In genomic region chr3R:15196134-15197034, dm6 we compare ENCODE assay signal across 1 fruit fly cellular context.
TF ChIP-seq lines count a peak whose summit lies in the region.

Gene Kpc1, minus strand, starts transcription at chr3R:15196210.
Gene CG42542, plus strand, starts transcription at chr3R:15196598.

TF ChIP-seq in whole organism, embryonic, 481 proteins besides CTCF, POLR2A, EP300 and RAD21 (continued from another document and continues in another):
- TF ChIP-seq row (GFP tag; IDR thresholded peaks at IDR 0.05; lab: Robert Waterston, UW) (peak; percentile 92), NFAT (GFP tag; IDR thresholded peaks at IDR 0.05; lab: Robert Waterston, UW) (peak; percentile 87), CG14860 (GFP tag; IDR thresholded peaks at IDR 0.05; lab: Robert Waterston, UW; ENCODE audit: partially characterized antibody) (peak; percentile 88), CG8944 (GFP tag; optimal IDR thresholded peaks at IDR 0.05; lab: Kevin White, UChicago) (peak; percentile 59), ap (GFP tag; IDR thresholded peaks at IDR 0.05; lab: Robert Waterston, UW) (no peak), so (GFP tag; IDR thresholded peaks at IDR 0.05; lab: Robert Waterston, UW) (peak; percentile 56; the same call in 1 of the 3 replicates), crol (GFP tag; IDR thresholded peaks at IDR 0.05; lab: Robert Waterston, UW) (no peak), CG9797 (GFP tag; optimal IDR thresholded peaks at IDR 0.05; lab: Kevin White, UChicago) (peak; percentile 36), CG9215 (GFP tag; IDR thresholded peaks at IDR 0.05; lab: Robert Waterston, UW) (peak; percentile 65), sens-2 (GFP tag; IDR thresholded peaks at IDR 0.05; lab: Robert Waterston, UW) (no peak; the same call in 1 of the 2 replicates), psq (GFP tag; optimal IDR thresholded peaks at IDR 0.05; lab: Kevin White, UChicago) (peak; percentile 50), Hey (tag; optimal IDR thresholded peaks at IDR 0.05; lab: Kevin White, UChicago) (no peak), peb (GFP tag; IDR thresholded peaks at IDR 0.05; lab: Robert Waterston, UW) (no peak), Gug (GFP tag; IDR thresholded peaks at IDR 0.05; lab: Robert Waterston, UW) (peak; percentile 62; the same call in 3 of the 4 replicates), CG1647 (GFP tag; optimal IDR thresholded peaks at IDR 0.05; lab: Kevin White, UChicago) (peak; percentile 84), Dref (GFP tag; IDR thresholded peaks at IDR 0.05; lab: Robert Waterston, UW) (peak; percentile 46), Trl (optimal IDR thresholded peaks at IDR 0.05; lab: Kevin White, UChicago) (no peak), Trl (GFP tag; optimal IDR thresholded peaks at IDR 0.05; lab: Kevin White, UChicago) (peak; percentile 77), zen (tag; optimal IDR thresholded peaks at IDR 0.05; lab: Kevin White, UChicago) (peak; percentile 26), Hmr (GFP tag; optimal IDR thresholded peaks at IDR 0.05; lab: Kevin White, UChicago) (peak; percentile 82), CG2202 (tag; optimal IDR thresholded peaks at IDR 0.05; lab: Kevin White, UChicago) (peak; percentile 26), tna (GFP tag; IDR thresholded peaks at IDR 0.05; lab: Robert Waterston, UW; ENCODE audit: partially characterized antibody) (peak; percentile 82), Oli (tag; optimal IDR thresholded peaks at IDR 0.05; lab: Kevin White, UChicago) (peak; percentile 67), Camta (GFP tag; optimal IDR thresholded peaks at IDR 0.05; lab: Kevin White, UChicago) (no peak), Med (GFP tag; lab: Kevin White, UChicago) (peak; percentile 95), NC2β (GFP tag; optimal IDR thresholded peaks at IDR 0.05; lab: Kevin White, UChicago) (peak; percentile 41), CG4404 (GFP tag; IDR thresholded peaks at IDR 0.05; lab: Robert Waterston, UW) (peak; percentile 75; the same call in 1 of the 2 replicates), Tbp (GFP tag; optimal IDR thresholded peaks at IDR 0.05; lab: Kevin White, UChicago) (no peak), TFAM (GFP tag; optimal IDR thresholded peaks at IDR 0.05; lab: Kevin White, UChicago) (no peak), h (optimal IDR thresholded peaks at IDR 0.05; lab: Kevin White, UChicago) (no peak), CG17802 (tag; optimal IDR thresholded peaks at IDR 0.05; lab: Kevin White, UChicago) (peak; percentile 35), Sin3A (optimal IDR thresholded peaks at IDR 0.05; lab: Kevin White, UChicago) (peak; percentile 89), CG17612 (GFP tag; IDR thresholded peaks at IDR 0.05; lab: Robert Waterston, UW) (no peak), hkb (optimal IDR thresholded peaks at IDR 0.05; lab: Kevin White, UChicago) (peak; percentile 35), hkb (GFP tag; IDR thresholded peaks at IDR 0.05; lab: Robert Waterston, UW) (0 out of 2 replicates have a peak, but pooled peaks have one; percentile 20), CG15269 (tag; optimal IDR thresholded peaks at IDR 0.05; lab: Kevin White, UChicago) (peak; percentile 55), fd102C (GFP tag; optimal IDR thresholded peaks at IDR 0.05; lab: Kevin White, UChicago) (no peak), z (GFP tag; IDR thresholded peaks at IDR 0.05; lab: Robert Waterston, UW) (no peak), Taf1 (GFP tag; IDR thresholded peaks at IDR 0.05; lab: Robert Waterston, UW) (0 out of 2 replicates have a peak, but pooled peaks have one; percentile 24), CG4820 (GFP tag; optimal IDR thresholded peaks at IDR 0.05; lab: Kevin White, UChicago) (peak; percentile 60), HLHmδ (GFP tag; optimal IDR thresholded peaks at IDR 0.05; lab: Kevin White, UChicago) (peak; percentile 63), gfzf (GFP tag; optimal IDR thresholded peaks at IDR 0.05; lab: Kevin White, UChicago) (peak; percentile 23), Pdp1 (GFP tag; optimal IDR thresholded peaks at IDR 0.05; lab: Kevin White, UChicago) (peak; percentile 76 to 83), CG2120 (GFP tag; optimal IDR thresholded peaks at IDR 0.05; lab: Kevin White, UChicago) (peak; percentile 91), CG16815 (GFP tag; optimal IDR thresholded peaks at IDR 0.05; lab: Kevin White, UChicago) (peak; percentile 77), Elba2 (GFP tag; optimal IDR thresholded peaks at IDR 0.05; lab: Kevin White, UChicago) (no peak), insv (GFP tag; optimal IDR thresholded peaks at IDR 0.05; lab: Kevin White, UChicago) (peak in 1 of 2 experiments; percentile 29), corto (GFP tag; optimal IDR thresholded peaks at IDR 0.05; lab: Kevin White, UChicago) (peak; percentile 35), CG6175 (GFP tag; IDR thresholded peaks at IDR 0.05; lab: Robert Waterston, UW) (peak; percentile 63; the same call in 1 of the 3 replicates), CoRest (tag; optimal IDR thresholded peaks at IDR 0.05; lab: Kevin White, UChicago) (peak; percentile 81), Awh (GFP tag; IDR thresholded peaks at IDR 0.05; lab: Robert Waterston, UW) (no peak; the same call in 1 of the 2 replicates), vvl (GFP tag; IDR thresholded peaks at IDR 0.05; lab: Robert Waterston, UW) (peak; percentile 71), Atf6 (GFP tag; IDR thresholded peaks at IDR 0.05; lab: Robert Waterston, UW) (peak; percentile 17; the same call in 1 of the 2 replicates), unc-4 (GFP tag; IDR thresholded peaks at IDR 0.05; lab: Robert Waterston, UW; ENCODE audit: partially characterized antibody) (peak; percentile 92), CG13775 (GFP tag; optimal IDR thresholded peaks at IDR 0.05; lab: Kevin White, UChicago) (peak; percentile 81), oc (tag; optimal IDR thresholded peaks at IDR 0.05; lab: Kevin White, UChicago) (no peak), Jarid2 (GFP tag; optimal IDR thresholded peaks at IDR 0.05; lab: Kevin White, UChicago) (no peak), CG4360 (GFP tag; IDR thresholded peaks at IDR 0.05; lab: Robert Waterston, UW) (0 out of 2 replicates have a peak, but pooled peaks have one; percentile 16), Ssrp (tag; optimal IDR thresholded peaks at IDR 0.05; lab: Kevin White, UChicago) (peak; percentile 62), CG12071 (GFP tag; optimal IDR thresholded peaks at IDR 0.05; lab: Kevin White, UChicago) (no peak), sna (GFP tag; IDR thresholded peaks at IDR 0.05; lab: Robert Waterston, UW; ENCODE audit: partially characterized antibody) (peak; percentile 96), CG9437 (GFP tag; optimal IDR thresholded peaks at IDR 0.05; lab: Kevin White, UChicago) (peak; percentile 91), CG3281 (GFP tag; optimal IDR thresholded peaks at IDR 0.05; lab: Kevin White, UChicago) (peak; percentile 10), CG4424 (GFP tag; optimal IDR thresholded peaks at IDR 0.05; lab: Kevin White, UChicago) (peak; percentile 59), zf30C (GFP tag; optimal IDR thresholded peaks at IDR 0.05; lab: Kevin White, UChicago) (no peak), Abd-B (GFP tag; optimal IDR thresholded peaks at IDR 0.05; lab: Kevin White, UChicago) (no peak), fd64A (GFP tag; optimal IDR thresholded peaks at IDR 0.05; lab: Kevin White, UChicago) (no peak), CG11504 (tag; optimal IDR thresholded peaks at IDR 0.05; lab: Kevin White, UChicago) (no peak), Ets97D (GFP tag; optimal IDR thresholded peaks at IDR 0.05; lab: Kevin White, UChicago) (peak; percentile 63), gro (GFP tag; optimal IDR thresholded peaks at IDR 0.05; lab: Kevin White, UChicago) (peak; percentile 86), sima (GFP tag; optimal IDR thresholded peaks at IDR 0.05; lab: Kevin White, UChicago) (no peak), CG3163 (GFP tag; optimal IDR thresholded peaks at IDR 0.05; lab: Kevin White, UChicago) (peak; percentile 54), CG5245 (GFP tag; optimal IDR thresholded peaks at IDR 0.05; lab: Kevin White, UChicago) (peak; percentile 50), CG32772 (GFP tag; IDR thresholded peaks at IDR 0.05; lab: Robert Waterston, UW) (peak; percentile 63), tgo (GFP tag; IDR thresholded peaks at IDR 0.05; lab: Robert Waterston, UW) (peak; percentile 55; the same call in 2 of the 3 replicates), cas (GFP tag; IDR thresholded peaks at IDR 0.05; lab: Robert Waterston, UW) (peak; percentile 16; the same call in 1 of the 2 replicates), CG9609 (GFP tag; optimal IDR thresholded peaks at IDR 0.05; lab: Kevin White, UChicago) (peak; percentile 42), CG12155 (GFP tag; optimal IDR thresholded peaks at IDR 0.05; lab: Kevin White, UChicago) (peak; percentile 74), ranshi (GFP tag; IDR thresholded peaks at IDR 0.05; lab: Robert Waterston, UW) (no peak), jigr1 (GFP tag; IDR thresholded peaks at IDR 0.05; lab: Robert Waterston, UW) (peak; percentile 52; the same call in 1 of the 3 replicates), CG13123 (GFP tag; optimal IDR thresholded peaks at IDR 0.05; lab: Kevin White, UChicago) (peak; percentile 17), MBD-R2 (GFP tag; IDR thresholded peaks at IDR 0.05; lab: Robert Waterston, UW) (peak; percentile 83), CG31441 (GFP tag; IDR thresholded peaks at IDR 0.05; lab: Robert Waterston, UW) (peak; percentile 78), HLH4C (GFP tag; IDR thresholded peaks at IDR 0.05; lab: Robert Waterston, UW; ENCODE audit: partially characterized antibody) (peak; percentile 86), Mrtf (GFP tag; IDR thresholded peaks at IDR 0.05; lab: Robert Waterston, UW) (no peak), CG11723 (GFP tag; optimal IDR thresholded peaks at IDR 0.05; lab: Kevin White, UChicago) (peak; percentile 56), ci (GFP tag; IDR thresholded peaks at IDR 0.05; lab: Robert Waterston, UW) (peak; percentile 74), wek (GFP tag; optimal IDR thresholded peaks at IDR 0.05; lab: Kevin White, UChicago) (no peak), Hsf (GFP tag; optimal IDR thresholded peaks at IDR 0.05; lab: Kevin White, UChicago) (peak; percentile 87), CG11456 (GFP tag; IDR thresholded peaks at IDR 0.05; lab: Robert Waterston, UW) (peak; percentile 75; the same call in 2 of the 3 replicates), Fer2 (tag; optimal IDR thresholded peaks at IDR 0.05; lab: Kevin White, UChicago) (peak; percentile 12), Dip3 (GFP tag; optimal IDR thresholded peaks at IDR 0.05; lab: Kevin White, UChicago) (peak; percentile 73), zfh1 (GFP tag; IDR thresholded peaks at IDR 0.05; lab: Robert Waterston, UW) (peak; percentile 50), CG5180 (GFP tag; optimal IDR thresholded peaks at IDR 0.05; lab: Kevin White, UChicago) (peak; percentile 2), ash1 (GFP tag; optimal IDR thresholded peaks at IDR 0.05; lab: Kevin White, UChicago) (peak; percentile 54), Ptx1 (GFP tag; IDR thresholded peaks at IDR 0.05; lab: Robert Waterston, UW) (peak; percentile 63), Mad (GFP tag; optimal IDR thresholded peaks at IDR 0.05; lab: Kevin White, UChicago) (peak; percentile 66), Neu2 (GFP tag; optimal IDR thresholded peaks at IDR 0.05; lab: Kevin White, UChicago; ENCODE audit: borderline replicate concordance) (no peak), GATAe (GFP tag; conservative IDR thresholded peaks at IDR 0.05; lab: Robert Waterston, UW) (no peak), run (tag; optimal IDR thresholded peaks at IDR 0.05; lab: Kevin White, UChicago) (no peak), CG3838 (GFP tag; optimal IDR thresholded peaks at IDR 0.05; lab: Kevin White, UChicago) (peak; percentile 4), trh (GFP tag; optimal IDR thresholded peaks at IDR 0.05; lab: Kevin White, UChicago) (peak; percentile 58), gcm (GFP tag; optimal IDR thresholded peaks at IDR 0.05; lab: Kevin White, UChicago) (no peak), bigmax (GFP tag; optimal IDR thresholded peaks at IDR 0.05; lab: Kevin White, UChicago) (no peak), CG7963 (GFP tag; IDR thresholded peaks at IDR 0.05; lab: Robert Waterston, UW; ENCODE audit: partially characterized antibody) (peak; percentile 28; the same call in 2 of the 3 replicates), trem (tag; optimal IDR thresholded peaks at IDR 0.05; lab: Kevin White, UChicago) (peak; percentile 51), CG7271 (tag; optimal IDR thresholded peaks at IDR 0.05; lab: Kevin White, UChicago) (no peak), cwo (GFP tag; optimal IDR thresholded peaks at IDR 0.05; lab: Kevin White, UChicago) (peak; percentile 58), CG8290 (GFP tag; optimal IDR thresholded peaks at IDR 0.05; lab: Kevin White, UChicago) (peak; percentile 43), CG8290 (tag; optimal IDR thresholded peaks at IDR 0.05; lab: Kevin White, UChicago) (peak; percentile 18 to 92), CG13624 (GFP tag; optimal IDR thresholded peaks at IDR 0.05; lab: Kevin White, UChicago) (peak; percentile 78), rib (GFP tag; IDR thresholded peaks at IDR 0.05; lab: Robert Waterston, UW) (no peak), CG11695 (GFP tag; IDR thresholded peaks at IDR 0.05; lab: Robert Waterston, UW) (no peak), CG11093 (GFP tag; IDR thresholded peaks at IDR 0.05; lab: Robert Waterston, UW) (no peak), al (GFP tag; IDR thresholded peaks at IDR 0.05; lab: Robert Waterston, UW) (peak; percentile 27; the same call in 1 of the 2 replicates), CG18599 (GFP tag; optimal IDR thresholded peaks at IDR 0.05; lab: Kevin White, UChicago) (peak; percentile 69), crc (GFP tag; optimal IDR thresholded peaks at IDR 0.05; lab: Kevin White, UChicago) (peak; percentile 8), CG8089 (GFP tag; optimal IDR thresholded peaks at IDR 0.05; lab: Kevin White, UChicago) (peak; percentile 56), eve (GFP tag; optimal IDR thresholded peaks at IDR 0.05; lab: Kevin White, UChicago) (no peak), CG18476 (GFP tag; optimal IDR thresholded peaks at IDR 0.05; lab: Kevin White, UChicago) (peak; percentile 74), CG3726 (GFP tag; IDR thresholded peaks at IDR 0.05; lab: Robert Waterston, UW) (no peak), slou (GFP tag; optimal IDR thresholded peaks at IDR 0.05; lab: Kevin White, UChicago) (peak; percentile 53), CG8388 (GFP tag; optimal IDR thresholded peaks at IDR 0.05; lab: Kevin White, UChicago) (peak; percentile 49), CG12391 (tag; optimal IDR thresholded peaks at IDR 0.05; lab: Kevin White, UChicago) (peak; percentile 85), twi (tag; optimal IDR thresholded peaks at IDR 0.05; lab: Kevin White, UChicago) (peak; percentile 48), nerfin-1 (tag; optimal IDR thresholded peaks at IDR 0.05; lab: Kevin White, UChicago) (peak; percentile 40), fd96Cb (tag; optimal IDR thresholded peaks at IDR 0.05; lab: Kevin White, UChicago) (peak; percentile 30), CG6654 (GFP tag; optimal IDR thresholded peaks at IDR 0.05; lab: Kevin White, UChicago) (no peak), CG13424 (tag; optimal IDR thresholded peaks at IDR 0.05; lab: Kevin White, UChicago) (peak; percentile 74), mld (GFP tag; IDR thresholded peaks at IDR 0.05; lab: Robert Waterston, UW; ENCODE audit: partially characterized antibody) (peak; percentile 59; the same call in 1 of the 3 replicates)
